Fruit fly (Drosophila melanogaster): Measurements from ENCODE around the gene pit.
A peak's percentile ranks its signal among the peaks of the same experiment; 100 is the strongest.

Gene pit

dm6 chr3R:22026922-22027742 lies 7.0 kb upstream of the pit start, which contains the start of the genes Cchl and ND-42:
Gene Cchl (minus strand): TSS chr3R:22027480.
Gene ND-42 (plus strand): TSS chr3R:22027709.
- TF ChIP-seq Myc (optimal IDR thresholded peaks at IDR 0.05), result no peak

- no peak for TF ChIP-seq Myc (optimal IDR thresholded peaks at IDR 0.05)
- no peak for TF ChIP-seq ttk (optimal IDR thresholded peaks at IDR 0.05)
- no peak for TF ChIP-seq psq (optimal IDR thresholded peaks at IDR 0.05)
- TF ChIP-seq h (optimal IDR thresholded peaks at IDR 0.05), result no peak
- TF ChIP-seq insv (optimal IDR thresholded peaks at IDR 0.05), result no peak
- TF ChIP-seq Sin3A (optimal IDR thresholded peaks at IDR 0.05), result no peak
These were observed 6.4 kb upstream of the pit start for dm6 chr3R:22027743-22028099.

- TF ChIP-seq Myc (optimal IDR thresholded peaks at IDR 0.05) (no peak), h (optimal IDR thresholded peaks at IDR 0.05) (no peak), psq (optimal IDR thresholded peaks at IDR 0.05) (no peak)
These were observed 2.4 kb upstream of the pit start, which contains the start of gene CG13409 for dm6 chr3R:22031738-22032137. Gene CG13409 (minus strand): TSS chr3R:22031900.

DNA sequence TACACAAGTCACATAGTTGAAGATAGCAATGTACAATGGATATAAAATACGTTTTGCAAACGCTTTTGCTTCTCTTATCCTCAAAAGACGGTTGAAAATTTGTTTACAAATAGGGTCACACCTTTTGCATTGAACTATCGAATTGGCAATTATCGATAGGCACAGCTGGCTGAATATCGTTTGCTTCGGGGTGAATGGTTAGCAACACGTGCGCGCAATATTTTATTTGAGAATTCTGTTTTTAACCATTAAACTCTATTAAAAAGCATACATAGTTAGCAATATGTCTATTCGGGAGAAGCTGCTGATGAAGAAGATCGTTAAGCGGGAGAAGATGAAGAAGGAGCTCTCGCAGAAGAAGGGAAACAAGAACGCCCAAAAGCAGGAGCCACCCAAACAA lies 1.5 kb downstream of the pit start:
- TF ChIP-seq Sin3A (optimal IDR thresholded peaks at IDR 0.05) (no peak), psq (optimal IDR thresholded peaks at IDR 0.05) (no peak), Myc (optimal IDR thresholded peaks at IDR 0.05) (no peak), ttk (optimal IDR thresholded peaks at IDR 0.05) (no peak), h (optimal IDR thresholded peaks at IDR 0.05) (no peak), insv (optimal IDR thresholded peaks at IDR 0.05) (no peak)

DNA sequence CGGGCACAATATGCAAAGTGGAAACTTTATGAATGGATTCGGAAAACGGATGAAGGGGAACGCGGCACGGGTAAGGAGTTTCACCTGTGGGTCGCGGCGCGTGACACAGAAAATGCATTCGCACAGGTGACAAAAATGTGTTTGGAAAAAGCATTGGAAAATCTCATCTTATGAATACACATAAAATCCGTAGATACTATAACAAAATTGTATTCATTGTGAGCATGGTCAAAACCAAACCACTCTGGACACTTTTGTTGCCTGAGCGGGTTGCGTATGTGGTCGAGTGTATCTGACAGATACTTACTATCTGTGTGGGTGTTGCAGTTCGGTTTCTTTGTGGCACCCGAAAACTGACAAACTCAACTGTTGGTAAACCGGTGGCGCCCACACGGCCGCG lies 5.4 kb downstream of the pit start:
- TF ChIP-seq psq (optimal IDR thresholded peaks at IDR 0.05) (no peak), h (optimal IDR thresholded peaks at IDR 0.05) (no peak), insv (optimal IDR thresholded peaks at IDR 0.05) (no peak), Myc (optimal IDR thresholded peaks at IDR 0.05) (no peak), Sin3A (optimal IDR thresholded peaks at IDR 0.05) (no peak), ttk (optimal IDR thresholded peaks at IDR 0.05) (no peak)

dm6 chr3R:22040400-22040799 lies 6.3 kb downstream of the pit start:
- TF ChIP-seq h (optimal IDR thresholded peaks at IDR 0.05) (no peak), insv (optimal IDR thresholded peaks at IDR 0.05) (no peak), ttk (optimal IDR thresholded peaks at IDR 0.05) (no peak), Sin3A (optimal IDR thresholded peaks at IDR 0.05) (no peak)

- no peak for TF ChIP-seq psq (optimal IDR thresholded peaks at IDR 0.05)
- no peak for TF ChIP-seq Myc (optimal IDR thresholded peaks at IDR 0.05)
- no peak for TF ChIP-seq h (optimal IDR thresholded peaks at IDR 0.05)
- no peak for TF ChIP-seq insv (optimal IDR thresholded peaks at IDR 0.05)
- TF ChIP-seq Sin3A (optimal IDR thresholded peaks at IDR 0.05), result no peak
- no peak for TF ChIP-seq ttk (optimal IDR thresholded peaks at IDR 0.05)
These were observed 7.7 kb downstream of the pit start, which contains the start of gene how for dm6 chr3R:22041625-22042282. Gene how (plus strand): TSS chr3R:22042191.

DNA sequence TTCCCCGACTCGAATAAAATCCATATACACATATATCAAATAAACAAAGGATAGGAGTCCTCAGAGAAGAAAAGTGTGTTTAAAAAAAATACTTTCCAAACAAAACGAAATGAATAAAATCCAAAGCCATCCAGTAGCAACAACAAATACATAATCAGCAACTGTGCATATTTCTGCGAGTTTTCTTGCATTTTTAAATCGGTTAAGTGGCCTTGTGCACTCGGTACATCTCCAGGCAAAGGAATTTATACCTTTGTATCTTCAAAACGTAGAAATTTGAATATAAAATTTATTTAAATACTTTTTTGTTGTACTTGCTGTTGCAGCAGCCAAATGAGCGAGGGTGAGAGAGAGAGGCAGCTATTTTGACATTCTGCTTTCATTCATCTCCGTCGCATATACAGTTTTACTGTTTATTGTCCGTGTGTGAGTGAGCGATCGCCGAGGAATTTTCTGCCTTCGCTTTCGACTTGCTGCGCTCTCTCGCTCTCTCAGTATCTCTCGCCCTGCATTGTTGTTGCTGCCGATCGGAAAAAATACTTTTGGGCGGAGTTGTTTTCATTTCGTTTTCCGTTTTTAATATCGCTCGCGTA lies 8.3 kb downstream of the pit start:
- no peak for TF ChIP-seq ttk (optimal IDR thresholded peaks at IDR 0.05)
- no peak for TF ChIP-seq psq (optimal IDR thresholded peaks at IDR 0.05)
- TF ChIP-seq Myc (optimal IDR thresholded peaks at IDR 0.05), result no peak
- TF ChIP-seq insv (optimal IDR thresholded peaks at IDR 0.05), result no peak
- TF ChIP-seq h (optimal IDR thresholded peaks at IDR 0.05), result no peak
- TF ChIP-seq Sin3A (optimal IDR thresholded peaks at IDR 0.05), result no peak

DNA sequence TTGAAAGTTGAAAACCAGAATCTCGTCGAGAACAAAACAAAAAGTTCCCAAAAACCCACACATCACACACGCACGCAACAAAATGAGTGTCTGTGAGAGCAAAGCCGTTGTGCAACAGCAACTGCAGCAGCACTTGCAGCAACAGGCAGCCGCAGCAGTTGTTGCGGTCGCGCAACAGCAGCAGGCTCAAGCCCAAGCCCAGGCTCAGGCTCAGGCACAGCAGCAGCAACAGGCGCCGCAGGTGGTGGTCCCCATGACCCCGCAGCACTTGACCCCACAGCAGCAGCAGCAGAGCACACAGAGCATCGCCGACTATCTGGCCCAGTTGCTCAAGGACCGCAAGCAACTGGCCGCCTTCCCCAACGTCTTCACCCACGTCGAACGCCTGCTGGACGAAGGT lies 8.9 kb downstream of the pit start:
- TF ChIP-seq insv (optimal IDR thresholded peaks at IDR 0.05) (no peak), ttk (optimal IDR thresholded peaks at IDR 0.05) (peak; percentile 2), Sin3A (optimal IDR thresholded peaks at IDR 0.05) (no peak), Myc (optimal IDR thresholded peaks at IDR 0.05) (no peak), h (optimal IDR thresholded peaks at IDR 0.05) (no peak), psq (optimal IDR thresholded peaks at IDR 0.05) (no peak)

dm6 chr3R:22043748-22044402 lies 9.8 kb downstream of the pit start:
- TF ChIP-seq insv (optimal IDR thresholded peaks at IDR 0.05) (no peak), Sin3A (optimal IDR thresholded peaks at IDR 0.05) (no peak)

dm6 chr3R:22044443-22044970 lies 10.4 kb downstream of the pit start:
- no peak for TF ChIP-seq Sin3A (optimal IDR thresholded peaks at IDR 0.05)
- no peak for TF ChIP-seq Myc (optimal IDR thresholded peaks at IDR 0.05)
- no peak for TF ChIP-seq h (optimal IDR thresholded peaks at IDR 0.05)
- no peak for TF ChIP-seq psq (optimal IDR thresholded peaks at IDR 0.05)
- TF ChIP-seq ttk (optimal IDR thresholded peaks at IDR 0.05), result no peak
- no peak for TF ChIP-seq insv (optimal IDR thresholded peaks at IDR 0.05)

DNA sequence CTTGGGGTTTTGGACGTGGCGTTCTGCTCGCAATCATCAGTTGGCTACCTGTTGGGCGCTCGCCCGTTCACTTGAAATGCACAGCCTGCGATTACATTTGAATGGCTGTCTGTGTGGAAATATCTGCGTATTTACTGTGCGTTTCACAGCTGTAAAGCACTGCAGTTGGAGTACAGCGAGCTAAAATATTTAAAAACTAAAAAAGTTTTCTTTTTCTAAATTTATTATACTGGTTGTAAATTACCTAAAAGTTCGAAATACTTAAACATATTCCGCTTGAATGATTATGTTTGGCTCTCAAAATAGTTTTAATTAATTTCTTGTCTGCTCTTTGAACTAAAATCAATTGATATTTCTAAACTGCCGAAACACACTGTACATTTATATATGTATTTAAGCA lies 12.1 kb downstream of the pit start:
- TF ChIP-seq ttk (optimal IDR thresholded peaks at IDR 0.05), result no peak
- TF ChIP-seq Sin3A (optimal IDR thresholded peaks at IDR 0.05), result no peak
- no peak for TF ChIP-seq insv (optimal IDR thresholded peaks at IDR 0.05)
- TF ChIP-seq h (optimal IDR thresholded peaks at IDR 0.05), result no peak
- TF ChIP-seq Myc (optimal IDR thresholded peaks at IDR 0.05), result no peak
- TF ChIP-seq psq (optimal IDR thresholded peaks at IDR 0.05), result no peak

Data from Kc167 (cell line).